Fruit fly (Drosophila melanogaster): ENCODE results near the gene CG9312.

DNA sequence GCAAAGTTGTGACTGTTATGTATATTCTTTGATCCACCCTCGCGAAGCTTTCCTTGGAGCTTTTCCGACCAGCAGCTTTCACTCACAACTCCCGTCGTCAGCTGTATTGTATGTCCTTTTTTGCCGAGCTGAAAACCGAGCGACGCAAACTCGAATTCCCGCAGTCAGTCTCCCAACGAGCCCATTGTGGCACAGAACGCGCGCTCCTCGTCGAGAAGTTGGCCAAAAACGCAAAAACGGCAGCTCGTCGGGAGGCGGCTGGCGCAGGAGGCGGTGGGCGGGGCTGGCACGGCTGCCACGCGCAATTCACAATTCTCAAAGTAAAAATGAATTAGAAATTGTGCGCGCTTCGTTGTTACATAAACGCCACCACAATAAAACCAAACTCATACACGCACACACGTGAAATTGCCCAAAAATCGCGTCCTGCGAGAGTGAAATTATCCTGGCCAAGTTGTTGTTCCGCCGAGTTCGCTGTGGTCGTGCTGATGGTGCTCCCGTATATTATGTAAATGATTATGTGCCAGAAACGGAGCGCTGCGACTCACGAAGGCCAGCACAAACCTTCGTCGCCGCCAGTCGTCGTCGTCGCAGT, 30.2 kb upstream of the CG9312 start:
- TF ChIP-seq CTCF (optimal IDR thresholded peaks at IDR 0.05) (no peak), CG8478 (optimal IDR thresholded peaks at IDR 0.05) (no peak)

Data from S2 (cell line).